Fruit fly (Drosophila melanogaster): ENCODE results near the gene Cpr66D.

DNA sequence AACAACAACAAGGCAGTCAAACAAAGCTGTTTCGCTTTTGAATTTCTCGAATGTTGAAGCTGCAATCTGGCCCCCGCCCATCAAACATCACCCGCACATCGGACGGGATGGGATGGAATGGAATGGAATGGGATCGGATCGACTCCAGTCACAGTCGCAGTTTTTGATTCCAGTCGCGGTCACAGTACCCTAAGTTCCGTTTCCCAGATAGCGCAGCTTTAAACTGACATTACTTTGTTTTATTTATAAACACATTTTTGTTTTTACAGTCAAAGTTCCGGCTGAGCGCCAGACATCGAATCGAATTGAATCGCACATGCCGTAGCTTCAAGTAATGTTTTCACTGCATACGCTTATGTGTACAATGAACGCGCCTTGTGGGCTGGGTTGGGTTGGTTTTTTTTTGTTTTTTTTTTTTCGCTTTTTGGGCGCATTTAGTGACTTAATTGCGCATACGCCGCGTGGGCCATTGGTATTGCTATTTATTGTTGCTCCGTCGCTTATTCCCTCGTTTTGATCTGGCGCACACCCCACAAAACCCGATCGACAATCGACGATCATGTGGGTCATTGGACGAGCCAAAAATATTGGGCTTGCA lies 48.6 kb downstream of the Cpr66D start:
- TF ChIP-seq ftz-f1 (GFP tag; optimal IDR thresholded peaks at IDR 0.05) (peak; percentile 75), CG18619 (GFP tag; optimal IDR thresholded peaks at IDR 0.05) (no peak), h (optimal IDR thresholded peaks at IDR 0.05) (no peak)
